Worm (Caenorhabditis elegans) whole organism, L1 larva: Measurements from ENCODE around the gene nhr-252.
A peak's percentile ranks its signal among the peaks of the same experiment; 100 is the strongest.

ENCODE experiments used
- C16A3.4 ChIP-seq: fragments of 150-350 bp; optimal IDR thresholded peaks from 2 replicates; lab custom pipeline; 2014; ENCODE audit warnings: missing biosample characterization, missing genetic modification characterization
- ama-1 ChIP-seq: fragments of 150-350 bp; optimal IDR thresholded peaks from 2 replicates; lab custom pipeline; 2014
- ceh-82 ChIP-seq, 3 experiments: fragments of 150-350 bp in 1 of 3; sonication (generic microtip) in 2 of 3; optimal IDR thresholded peaks; 2 replicates each; lab custom pipeline; 2014 to 2017; ENCODE audit warnings: missing biosample characterization in 3 of 3, missing genetic modification characterization in 3 of 3
- ces-1 ChIP-seq: fragments of 150-350 bp; optimal IDR thresholded peaks from 2 replicates; lab custom pipeline; 2014; ENCODE audit warnings: missing biosample characterization, missing genetic modification reagents, missing genetic modification characterization
- efl-1 ChIP-seq, 4 experiments: fragments of 150-350 bp; optimal IDR thresholded peaks in 3 of 4; peaks in 1 of 4; 1 replicate in 1 of 4; 2 replicates in 3 of 4; lab custom pipeline; 2014; ENCODE audit warnings: missing biosample characterization in 2 of 4, missing genetic modification characterization in 2 of 4, missing genetic modification reagents in 2 of 4
- efl-3 ChIP-seq: fragments of 200-800 bp; sonication (Bioruptor generic); optimal IDR thresholded peaks from 2 replicates; lab custom pipeline; 2018; ENCODE audit warnings: mild to moderate bottlenecking, missing genetic modification characterization, missing compliant biosample characterization
- fkh-8 ChIP-seq: sonication (generic microtip); optimal IDR thresholded peaks from 2 replicates; lab custom pipeline; 2016; ENCODE audit warnings: mild to moderate bottlenecking, missing genetic modification characterization, missing compliant biosample characterization
- lin-35 ChIP-seq, 2 experiments: fragments of 150-350 bp; optimal IDR thresholded peaks; 2 replicates each; lab custom pipeline; 2014; ENCODE audit warnings: missing biosample characterization in 2 of 2, missing genetic modification characterization in 2 of 2, missing genetic modification reagents in 2 of 2
- lsy-2 ChIP-seq, 2 experiments: fragments of 150-350 bp; optimal IDR thresholded peaks; 2 replicates each; lab custom pipeline; 2014; ENCODE audit warnings: missing biosample characterization in 2 of 2, missing genetic modification characterization in 2 of 2
- nhr-11 ChIP-seq: fragments of 150-350 bp; optimal IDR thresholded peaks from 2 replicates; lab custom pipeline; 2014; ENCODE audit warnings: missing biosample characterization, missing genetic modification characterization
- nhr-28 ChIP-seq: fragments of 150-350 bp; optimal IDR thresholded peaks from 2 replicates; lab custom pipeline; 2014; ENCODE audit warnings: missing biosample characterization, missing genetic modification characterization
- nhr-84 ChIP-seq: sonication (generic microtip); optimal IDR thresholded peaks from 2 replicates; lab custom pipeline; 2017; ENCODE audit warnings: missing biosample characterization, missing genetic modification characterization
- xbp-1 ChIP-seq: sonication (generic microtip); optimal IDR thresholded peaks from 2 replicates; lab custom pipeline; 2016; ENCODE audit warnings: missing genetic modification characterization, missing compliant biosample characterization
- zag-1 ChIP-seq: fragments of 150-350 bp; optimal IDR thresholded peaks from 2 replicates; lab custom pipeline; 2014; ENCODE audit warnings: missing biosample characterization, missing genetic modification characterization

The nhr-252 gene

DNA sequence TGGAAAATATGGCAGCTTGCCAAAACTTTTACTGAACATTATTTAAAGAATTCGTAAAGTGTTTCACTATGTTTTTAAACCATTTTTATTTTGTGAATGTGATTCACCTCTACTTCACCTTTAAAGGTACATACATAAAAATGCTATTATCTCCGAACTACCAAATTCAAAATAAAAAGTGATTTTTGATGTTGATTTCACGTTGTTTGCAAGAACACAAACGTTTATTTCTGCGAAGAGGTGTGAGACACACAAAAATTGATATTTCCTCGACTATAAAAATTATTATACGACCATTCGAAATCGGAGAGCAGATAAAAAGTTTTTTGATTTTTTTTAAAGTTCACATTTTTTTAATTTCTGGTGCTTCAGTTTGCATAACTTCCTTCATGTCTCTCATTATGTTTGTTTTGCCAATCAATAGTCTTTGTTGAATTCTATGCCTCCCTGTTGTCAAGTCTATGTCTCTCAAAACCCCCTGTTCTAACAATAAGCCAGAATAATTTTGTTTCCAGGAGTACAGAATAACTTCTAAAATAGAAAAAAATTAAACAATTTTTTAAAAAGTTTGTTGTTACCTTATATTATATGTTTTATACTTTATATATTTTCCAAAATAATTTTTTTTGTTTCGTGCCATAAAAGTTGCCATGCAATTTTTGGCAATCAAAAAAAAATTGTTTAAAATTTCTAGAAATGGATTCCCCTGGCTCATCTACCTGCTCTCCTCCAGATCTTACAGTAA, 46.5 kb downstream of the nhr-252 start, which contains the start of gene nhr-123:
nhr-123 (plus strand) TSS at position 695 of the 745 bp plus-strand sequence.
- TF ChIP-seq efl-1 (optimal IDR thresholded peaks at IDR 0.05; lab: Kevin White, UChicago) (no peak), efl-1 (GFP tag; optimal IDR thresholded peaks at IDR 0.05 in 1 of 2; lab: Kevin White, UChicago) (peak in 1 of 2 experiments; percentile 90), lin-35 (GFP tag; optimal IDR thresholded peaks at IDR 0.05; lab: Kevin White, UChicago) (no peak)
- TF ChIP-seq, all 84 proteins: peak for 1

DNA sequence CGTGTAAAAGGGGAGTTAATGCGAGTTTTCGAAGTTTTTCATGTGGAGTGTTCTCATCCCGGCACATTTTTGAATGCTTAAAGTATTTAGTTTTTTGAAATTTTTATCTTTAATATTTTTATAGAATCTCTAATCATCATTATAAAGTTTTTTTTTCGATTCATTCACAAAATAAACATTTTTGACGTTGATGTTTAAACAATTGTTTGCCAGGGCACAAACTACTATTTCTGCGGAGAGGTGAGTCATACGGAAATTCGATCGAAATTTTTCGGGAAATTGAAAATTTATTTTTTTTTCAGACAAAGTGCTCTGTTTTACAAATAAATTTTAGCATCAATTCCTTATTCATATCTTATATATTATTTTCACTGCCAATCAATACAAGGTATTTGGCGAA, 49.1 kb downstream of the nhr-252 start, which contains the start of gene nhr-98:
nhr-98 (plus strand) TSS at position 301 of the 400 bp plus-strand sequence.
- TF ChIP-seq lsy-2 (tag; optimal IDR thresholded peaks at IDR 0.05; lab: Kevin White, UChicago) (no peak), fkh-8 (no peak), ces-1 (GFP tag; lab: Kevin White, UChicago) (no peak), ama-1 (lab: Kevin White, UChicago) (no peak), efl-3 (GFP tag; lab: Kevin White, UChicago) (no peak), xbp-1 (tag; lab: Kevin White, UChicago) (no peak), efl-1 (optimal IDR thresholded peaks at IDR 0.05; lab: Kevin White, UChicago) (no peak), efl-1 (GFP tag; optimal IDR thresholded peaks at IDR 0.05 in 1 of 2; lab: Kevin White, UChicago) (no peak), nhr-28 (tag; lab: Kevin White, UChicago) (no peak), nhr-84 (tag; lab: Kevin White, UChicago) (no peak), zag-1 (no peak), C16A3.4 (no peak), ceh-82 (tag; optimal IDR thresholded peaks at IDR 0.05; lab: Kevin White, UChicago) (no peak), nhr-11 (tag; lab: Kevin White, UChicago) (no peak)
